Worm (Caenorhabditis elegans) whole organism, late embryonic: Measurements from ENCODE around the gene lin-29.

ENCODE experiments used
- Y22D7AL.16 ChIP-seq: sonication (generic microtip); optimal IDR thresholded peaks from 2 replicates; lab custom pipeline; 2016; ENCODE audit warnings: missing genetic modification characterization, missing compliant biosample characterization
- ama-1 ChIP-seq: fragments of 150-350 bp; optimal IDR thresholded peaks from 2 replicates; lab custom pipeline; 2014
- ceh-18 ChIP-seq: sonication (generic microtip); optimal IDR thresholded peaks from 2 replicates; lab custom pipeline; 2016; ENCODE audit warnings: missing genetic modification characterization, missing compliant biosample characterization
- ceh-22 ChIP-seq: sonication (generic microtip); optimal IDR thresholded peaks from 2 replicates; lab custom pipeline; 2017; ENCODE audit warnings: missing biosample characterization, missing genetic modification characterization
- ceh-30 ChIP-seq: fragments of 150-350 bp; optimal IDR thresholded peaks from 2 replicates; lab custom pipeline; 2014; ENCODE audit warnings: missing biosample characterization, missing genetic modification characterization
- ceh-31 ChIP-seq: sonication (generic microtip); optimal IDR thresholded peaks from 2 replicates; lab custom pipeline; 2016; ENCODE audit warnings: missing genetic modification characterization, missing compliant biosample characterization
- ceh-48 ChIP-seq: sonication (generic microtip); optimal IDR thresholded peaks from 2 replicates; lab custom pipeline; 2016; ENCODE audit warnings: missing genetic modification characterization, inconsistent platforms, missing compliant biosample characterization
- ceh-6 ChIP-seq: fragments of 200-800 bp; sonication (Bioruptor generic); optimal IDR thresholded peaks from 2 replicates; lab custom pipeline; 2018; ENCODE audit warnings: mild to moderate bottlenecking, missing genetic modification characterization, missing compliant biosample characterization
- dmd-4 ChIP-seq: sonication (generic microtip); optimal IDR thresholded peaks from 2 replicates; lab custom pipeline; 2016; ENCODE audit warnings: borderline replicate concordance, missing genetic modification characterization, missing compliant biosample characterization
- dve-1 ChIP-seq: sonication (generic microtip); optimal IDR thresholded peaks from 2 replicates; lab custom pipeline; 2017; ENCODE audit warnings: antibody characterized with exemption, mild to moderate bottlenecking, missing genetic modification characterization, missing compliant biosample characterization
- elt-4 ChIP-seq: sonication (generic microtip); optimal IDR thresholded peaks from 2 replicates; lab custom pipeline; 2016; ENCODE audit warnings: missing genetic modification characterization, missing compliant biosample characterization
- ets-4 ChIP-seq: sonication (generic microtip); optimal IDR thresholded peaks from 2 replicates; lab custom pipeline; 2016; ENCODE audit warnings: missing genetic modification characterization, missing compliant biosample characterization
- fax-1 ChIP-seq: sonication (generic microtip); optimal IDR thresholded peaks from 2 replicates; lab custom pipeline; 2016; ENCODE audit warnings: missing genotype, missing genetic modification characterization, missing compliant biosample characterization
- fkh-6 ChIP-seq: sonication (generic microtip); optimal IDR thresholded peaks from 2 replicates; lab custom pipeline; 2016; ENCODE audit warnings: missing genetic modification characterization, missing compliant biosample characterization
- hlh-13 ChIP-seq: fragments of 200-800 bp; sonication (Bioruptor generic); optimal IDR thresholded peaks from 2 replicates; lab custom pipeline; 2018; ENCODE audit warnings: mild to moderate bottlenecking, missing genetic modification characterization, missing compliant biosample characterization
- hlh-6 ChIP-seq: sonication (generic microtip); optimal IDR thresholded peaks from 2 replicates; lab custom pipeline; 2016; ENCODE audit warnings: missing genotype, missing genetic modification characterization, missing compliant biosample characterization
- hlh-8 ChIP-seq: sonication (generic microtip); optimal IDR thresholded peaks from 2 replicates; lab custom pipeline; 2016; ENCODE audit warnings: missing genotype, missing genetic modification characterization, missing compliant biosample characterization
- lin-11 ChIP-seq: fragments of 200-800 bp; sonication (Bioruptor generic); optimal IDR thresholded peaks from 2 replicates; lab custom pipeline; 2018; ENCODE audit warnings: mild to moderate bottlenecking, missing genetic modification characterization, missing compliant biosample characterization
- nhr-11 ChIP-seq: fragments of 150-350 bp; optimal IDR thresholded peaks from 2 replicates; lab custom pipeline; 2014; ENCODE audit warnings: missing biosample characterization, missing genetic modification characterization
- nhr-232 ChIP-seq: sonication (generic microtip); optimal IDR thresholded peaks from 2 replicates; lab custom pipeline; 2016; ENCODE audit warnings: missing genetic modification characterization, missing compliant biosample characterization
- npax-4 ChIP-seq: sonication (generic microtip); optimal IDR thresholded peaks from 2 replicates; lab custom pipeline; 2016; ENCODE audit warnings: missing genetic modification characterization, missing compliant biosample characterization
- pat-9 ChIP-seq: fragments of 200-800 bp; sonication (Bioruptor generic); optimal IDR thresholded peaks from 2 replicates; lab custom pipeline; 2018; ENCODE audit warnings: mild to moderate bottlenecking, missing genetic modification characterization, moderate library complexity, missing compliant biosample characterization
- pros-1 ChIP-seq: fragments of 150-350 bp; optimal IDR thresholded peaks from 2 replicates; lab custom pipeline; 2014; ENCODE audit warnings: missing biosample characterization, missing genetic modification reagents, missing genetic modification characterization
- ref-2 ChIP-seq: sonication (generic microtip); optimal IDR thresholded peaks from 2 replicates; lab custom pipeline; 2016; ENCODE audit warnings: missing genetic modification characterization, missing compliant biosample characterization
- rnt-1 ChIP-seq: sonication (generic microtip); optimal IDR thresholded peaks from 2 replicates; lab custom pipeline; 2016; ENCODE audit warnings: missing genetic modification characterization, missing compliant biosample characterization
- sdc-2 ChIP-seq: sonication (generic microtip); optimal IDR thresholded peaks from 2 replicates; lab custom pipeline; 2016; ENCODE audit warnings: missing genotype, missing genetic modification characterization, missing compliant biosample characterization
- sox-2 ChIP-seq: fragments of 200-800 bp; sonication (Bioruptor generic); IDR thresholded peaks from 2 replicates; pipeline ENCODE4 v1.3.6; 2022; ENCODE audit warnings: missing genetic modification reagents, missing genetic modification characterization, missing compliant biosample characterization
- sox-4 ChIP-seq: sonication (generic microtip); optimal IDR thresholded peaks from 2 replicates; lab custom pipeline; 2017; ENCODE audit warnings: mild to moderate bottlenecking, missing genetic modification characterization, inconsistent platforms, missing compliant biosample characterization
- syd-9 ChIP-seq: sonication (generic microtip); optimal IDR thresholded peaks from 2 replicates; lab custom pipeline; 2016; ENCODE audit warnings: mild to moderate bottlenecking, missing genetic modification characterization, moderate library complexity, missing compliant biosample characterization
- tbx-2 ChIP-seq: sonication (generic microtip); optimal IDR thresholded peaks from 2 replicates; lab custom pipeline; 2016; ENCODE audit warnings: missing genetic modification characterization, missing compliant biosample characterization
- unc-3 ChIP-seq, 2 experiments: fragments of 200-800 bp in 1 of 2; sonication (Bioruptor generic) in 1 of 2; sonication (generic microtip) in 1 of 2; conservative IDR thresholded peaks in 1 of 2; optimal IDR thresholded peaks in 1 of 2; 2 replicates each; pipeline versions ENCODE4 v1.3.6 to Lab custom; 2016 to 2022; ENCODE audit warnings: missing compliant biosample characterization in 2 of 2, missing genetic modification characterization in 2 of 2, missing genetic modification reagents in 1 of 2
- unc-55 ChIP-seq: sonication (generic microtip); optimal IDR thresholded peaks from 2 replicates; lab custom pipeline; 2017; ENCODE audit warnings: missing biosample characterization, missing genetic modification reagents, missing genetic modification characterization
- unc-86 ChIP-seq: sonication (generic microtip); optimal IDR thresholded peaks from 2 replicates; lab custom pipeline; 2016; ENCODE audit warnings: missing genetic modification characterization, missing compliant biosample characterization
- zip-5 ChIP-seq: sonication (generic microtip); optimal IDR thresholded peaks from 2 replicates; lab custom pipeline; 2016; ENCODE audit warnings: missing genetic modification characterization, missing compliant biosample characterization
- ztf-16 ChIP-seq: sonication (generic microtip); optimal IDR thresholded peaks from 2 replicates; lab custom pipeline; 2017; ENCODE audit warnings: missing genetic modification characterization, missing compliant biosample characterization

lin-29 gene

DNA sequence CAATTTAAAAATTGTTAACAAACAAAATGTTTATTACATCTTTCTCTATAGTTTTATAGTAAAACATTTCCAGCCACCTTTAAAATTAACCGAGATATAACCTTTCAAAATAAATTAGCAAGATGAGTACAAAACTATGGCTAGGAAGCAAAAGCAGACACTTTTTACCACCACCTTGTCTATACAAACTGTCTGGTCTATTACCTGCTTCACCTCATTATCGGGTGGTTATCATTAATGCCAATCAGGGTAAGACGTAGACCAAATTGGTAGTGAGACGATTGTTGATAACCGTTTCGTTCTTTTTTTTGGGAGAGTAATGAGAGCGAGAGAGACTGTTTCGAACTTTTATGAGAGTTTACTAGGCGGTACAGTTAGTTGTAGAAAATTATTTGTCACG, 1.2 kb upstream of the lin-29 start:
- TF ChIP-seq ama-1 (lab: Kevin White, UChicago) = no peak
- TF ChIP-seq sdc-2 (tag; lab: Kevin White, UChicago) = no peak
- TF ChIP-seq dve-1 = no peak
- TF ChIP-seq ref-2 (tag; lab: Kevin White, UChicago) = no peak
- TF ChIP-seq, all 69 proteins: peak for 0

DNA sequence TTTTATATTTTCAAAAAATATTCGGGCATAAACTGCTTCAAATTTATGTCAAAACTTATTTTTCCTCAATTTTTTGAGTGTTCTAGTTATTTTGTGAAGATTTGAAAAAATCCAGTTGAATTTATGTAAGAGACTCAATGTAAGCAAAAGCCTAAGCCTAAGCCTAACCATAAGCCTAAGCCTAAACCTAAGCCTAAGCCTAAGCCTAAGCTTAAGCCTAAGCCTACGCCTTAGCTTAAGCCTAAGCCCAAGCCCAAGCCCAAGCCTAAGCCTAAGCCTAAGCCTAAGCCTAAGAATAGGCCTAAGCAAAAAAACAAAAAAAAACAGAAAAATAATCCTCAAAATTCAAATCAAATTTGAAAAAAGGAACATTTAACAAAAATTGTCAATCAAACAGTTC, 5.0 kb downstream of the lin-29 start:
- TF ChIP-seq rnt-1 (tag; lab: Kevin White, UChicago) = no peak
- no peak for TF ChIP-seq ceh-31 (tag; lab: Kevin White, UChicago)
- TF ChIP-seq unc-3 (GFP tag; conservative IDR thresholded peaks at IDR 0.05; lab: Robert Waterston, UW) = no peak
- no peak for TF ChIP-seq unc-3 (tag; optimal IDR thresholded peaks at IDR 0.05; lab: Kevin White, UChicago)
- peak; percentile 56 for TF ChIP-seq dve-1

DNA sequence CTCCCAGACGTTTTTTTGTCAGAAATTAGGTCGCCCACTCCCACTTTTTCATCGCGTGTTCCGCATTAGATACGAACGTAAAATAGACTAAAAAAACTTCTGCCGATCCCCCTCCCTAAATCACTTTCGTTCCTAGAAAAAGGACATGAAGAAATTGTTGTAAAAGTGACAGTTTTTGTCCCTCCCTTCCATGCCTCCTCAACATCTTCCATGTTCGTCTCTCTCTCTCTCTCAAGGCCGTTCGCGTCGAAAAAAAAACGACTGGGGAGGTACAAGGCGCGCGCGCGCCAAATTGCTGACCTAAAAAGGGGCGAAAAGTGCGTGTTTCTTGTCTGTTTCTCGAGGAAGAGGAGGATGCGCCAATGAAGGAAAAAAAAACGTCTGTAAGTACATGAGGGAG, 6.4 kb downstream of the lin-29 start:
- TF ChIP-seq elt-4 (tag; lab: Kevin White, UChicago) = no peak
- TF ChIP-seq unc-3 (GFP tag; conservative IDR thresholded peaks at IDR 0.05; lab: Robert Waterston, UW) = no peak
- no peak for TF ChIP-seq unc-3 (tag; optimal IDR thresholded peaks at IDR 0.05; lab: Kevin White, UChicago)
- no peak for TF ChIP-seq ztf-16 (tag; lab: Kevin White, UChicago)
- no peak for TF ChIP-seq hlh-8 (tag; lab: Kevin White, UChicago)
- no peak for TF ChIP-seq tbx-2

DNA sequence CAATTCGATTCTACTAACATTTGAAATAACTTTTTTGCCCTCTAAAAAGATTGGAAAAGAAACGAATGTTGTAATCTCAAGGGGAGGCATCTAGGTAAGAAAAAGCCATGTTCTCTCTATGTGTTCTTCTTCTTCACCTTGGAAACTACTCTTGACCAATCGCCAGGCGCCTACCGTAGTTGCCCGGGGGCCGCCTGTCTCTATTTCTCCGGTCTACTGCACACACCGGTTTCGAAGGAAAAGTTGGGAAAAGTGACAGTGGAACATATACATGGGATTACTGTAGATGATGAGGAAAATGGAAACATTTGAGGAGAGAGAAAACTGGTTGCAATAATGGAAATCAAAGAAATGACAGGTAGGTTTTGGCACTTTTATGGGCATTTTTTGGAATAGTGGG, 8.6 kb downstream of the lin-29 start:
- TF ChIP-seq npax-4 (tag; lab: Kevin White, UChicago) = no peak
- TF ChIP-seq syd-9 (tag; lab: Kevin White, UChicago) = no peak
- TF ChIP-seq zip-5 (tag; lab: Kevin White, UChicago) = no peak
- no peak for TF ChIP-seq pat-9
- TF ChIP-seq ceh-48 (tag; lab: Kevin White, UChicago) = no peak
- no peak for TF ChIP-seq nhr-11 (tag; lab: Kevin White, UChicago)
- no peak for TF ChIP-seq nhr-232 (tag; lab: Kevin White, UChicago)
- no peak for TF ChIP-seq fkh-6 (tag; lab: Kevin White, UChicago)
- no peak for TF ChIP-seq dve-1
- TF ChIP-seq pros-1 (tag; lab: Kevin White, UChicago) = no peak
- TF ChIP-seq hlh-13 (GFP tag; lab: Kevin White, UChicago) = no peak
- no peak for TF ChIP-seq sox-2
- no peak for TF ChIP-seq tbx-2
- TF ChIP-seq unc-3 (GFP tag; conservative IDR thresholded peaks at IDR 0.05; lab: Robert Waterston, UW) = no peak
- no peak for TF ChIP-seq unc-3 (tag; optimal IDR thresholded peaks at IDR 0.05; lab: Kevin White, UChicago)
- no peak for TF ChIP-seq ets-4 (tag; lab: Kevin White, UChicago)
- TF ChIP-seq ceh-18 = no peak
- no peak for TF ChIP-seq ceh-6 (GFP tag; lab: Kevin White, UChicago)
- TF ChIP-seq sdc-2 (tag; lab: Kevin White, UChicago) = no peak
- no peak for TF ChIP-seq fax-1 (tag; lab: Kevin White, UChicago)
- TF ChIP-seq unc-86 (tag; lab: Kevin White, UChicago) = no peak

ce11 chrII:11925203-11925602, 9.9 kb downstream of the lin-29 start:
- TF ChIP-seq lin-11 (tag; lab: Kevin White, UChicago) = no peak
- no peak for TF ChIP-seq ets-4 (tag; lab: Kevin White, UChicago)
- TF ChIP-seq syd-9 (tag; lab: Kevin White, UChicago) = no peak
- TF ChIP-seq ceh-6 (GFP tag; lab: Kevin White, UChicago) = no peak
- no peak for TF ChIP-seq ceh-22 (tag; lab: Kevin White, UChicago)
- TF ChIP-seq sdc-2 (tag; lab: Kevin White, UChicago) = no peak
- no peak for TF ChIP-seq ztf-16 (tag; lab: Kevin White, UChicago)
- no peak for TF ChIP-seq dmd-4 (tag; lab: Kevin White, UChicago)
- no peak for TF ChIP-seq unc-55 (GFP tag; lab: Kevin White, UChicago)
- no peak for TF ChIP-seq pros-1 (tag; lab: Kevin White, UChicago)
- no peak for TF ChIP-seq elt-4 (tag; lab: Kevin White, UChicago)
- TF ChIP-seq sox-4 (tag; lab: Kevin White, UChicago) = no peak
- no peak for TF ChIP-seq ceh-30 (tag; lab: Kevin White, UChicago)
- TF ChIP-seq unc-86 (tag; lab: Kevin White, UChicago) = no peak
- no peak for TF ChIP-seq hlh-6 (tag; lab: Kevin White, UChicago)
- TF ChIP-seq Y22D7AL.16 (tag; lab: Kevin White, UChicago) = no peak
